Fruit fly (Drosophila melanogaster) whole organism, embryonic: ENCODE data around the gene CG32568.

Source experiments
- BEAF-32 ChIP-seq: fragments of 200-800 bp; sonication (Bioruptor generic); optimal IDR thresholded peaks from 3 replicates; lab custom pipeline; 2017; ENCODE audit warnings: missing biosample characterization, missing genetic modification characterization, mild to moderate bottlenecking, moderate library complexity, missing genetic modification reagents
- BtbVII ChIP-seq: fragments of 200-800 bp; sonication (Bioruptor generic); optimal IDR thresholded peaks from 3 replicates; lab custom pipeline; 2017; ENCODE audit warnings: missing biosample characterization, mild to moderate bottlenecking, missing genetic modification characterization
- CG11504 ChIP-seq: fragments of 200-800 bp; sonication (Bioruptor generic); optimal IDR thresholded peaks from 3 replicates; lab custom pipeline; 2019; ENCODE audit warnings: missing biosample characterization, mild to moderate bottlenecking, missing genetic modification characterization, moderate library complexity
- CG11723 ChIP-seq: fragments of 200-800 bp; sonication (Bioruptor generic); optimal IDR thresholded peaks from 2 replicates; lab custom pipeline; 2017; ENCODE audit warnings: missing biosample characterization, mild to moderate bottlenecking, missing genetic modification characterization
- CG12659 ChIP-seq: fragments of 200-800 bp; sonication (Bioruptor generic); optimal IDR thresholded peaks from 3 replicates; lab custom pipeline; 2017; ENCODE audit warnings: mild to moderate bottlenecking, missing biosample characterization, missing genetic modification reagents, missing genetic modification characterization
- CG13287 ChIP-seq: fragments of 200-800 bp; sonication (Bioruptor generic); IDR thresholded peaks from 2 replicates; pipeline ENCODE4 v1.3.6; 2022; ENCODE audit warnings: missing biosample characterization, missing genetic modification characterization; ENCODE audit not compliant: partially characterized antibody
- CG13424 ChIP-seq: fragments of 200-800 bp; sonication (Bioruptor generic); optimal IDR thresholded peaks from 2 replicates; lab custom pipeline; 2019; ENCODE audit warnings: missing biosample characterization, mild to moderate bottlenecking, missing genetic modification characterization, moderate library complexity
- CG14860 ChIP-seq: fragments of 200-800 bp; sonication (Bioruptor generic); IDR thresholded peaks from 3 replicates; pipeline ENCODE4 v1.3.6; 2022; ENCODE audit warnings: missing biosample characterization, missing genetic modification characterization; ENCODE audit not compliant: partially characterized antibody
- CG15269 ChIP-seq: fragments of 200-800 bp; sonication (Bioruptor generic); optimal IDR thresholded peaks from 2 replicates; lab custom pipeline; 2018; ENCODE audit warnings: missing biosample characterization, mild to moderate bottlenecking, missing genetic modification characterization, moderate library complexity
- CG15514 ChIP-seq: fragments of 200-800 bp; sonication (Bioruptor generic); optimal IDR thresholded peaks from 3 replicates; lab custom pipeline; 2017; ENCODE audit warnings: missing biosample characterization, missing genetic modification characterization, mild to moderate bottlenecking, moderate library complexity, missing genetic modification reagents
- CG1603 ChIP-seq: fragments of 200-800 bp; sonication (Bioruptor generic); optimal IDR thresholded peaks from 2 replicates; lab custom pipeline; 2019; ENCODE audit warnings: missing biosample characterization, mild to moderate bottlenecking, missing genetic modification characterization, moderate library complexity
- CG2116 ChIP-seq: fragments of 200-800 bp; sonication (Bioruptor generic); optimal IDR thresholded peaks from 3 replicates; lab custom pipeline; 2018; ENCODE audit warnings: missing biosample characterization, mild to moderate bottlenecking, missing genetic modification characterization
- CG2712 ChIP-seq: fragments of 200-800 bp; optimal IDR thresholded peaks from 3 replicates; lab custom pipeline; 2019; ENCODE audit warnings: missing biosample characterization, mild to moderate bottlenecking, missing genetic modification characterization, moderate library complexity
- CG2875 ChIP-seq: fragments of 200-800 bp; sonication (Bioruptor generic); optimal IDR thresholded peaks from 2 replicates; lab custom pipeline; 2017; ENCODE audit warnings: missing biosample characterization, mild to moderate bottlenecking, missing genetic modification characterization, missing genetic modification reagents
- CG30431 ChIP-seq: fragments of 200-800 bp; sonication (Bioruptor generic); optimal IDR thresholded peaks from 2 replicates; lab custom pipeline; 2017; ENCODE audit warnings: missing biosample characterization, missing genetic modification characterization
- CG3847 ChIP-seq: fragments of 200-800 bp; sonication (Bioruptor generic); IDR thresholded peaks from 2 replicates; pipeline ENCODE4 v1.3.6; 2022; ENCODE audit warnings: missing biosample characterization, missing genetic modification characterization
- CG8765 ChIP-seq: fragments of 200-800 bp; sonication (Bioruptor generic); IDR thresholded peaks from 2 replicates; pipeline ENCODE4 v1.3.6; 2022; ENCODE audit warnings: missing biosample characterization, missing genetic modification characterization
- CG9797 ChIP-seq: fragments of 200-800 bp; sonication (Bioruptor generic); optimal IDR thresholded peaks from 3 replicates; lab custom pipeline; 2018; ENCODE audit warnings: missing biosample characterization, mild to moderate bottlenecking, missing genetic modification characterization
- CG9932 ChIP-seq: fragments of 200-800 bp; sonication (Bioruptor generic); IDR thresholded peaks from 2 replicates; pipeline ENCODE4 v1.3.6; 2022; ENCODE audit warnings: missing biosample characterization, missing genetic modification characterization
- CoRest ChIP-seq: fragments of 200-800 bp; sonication (Bioruptor generic); optimal IDR thresholded peaks from 3 replicates; lab custom pipeline; 2018; ENCODE audit warnings: missing biosample characterization, mild to moderate bottlenecking, missing genetic modification characterization, moderate library complexity
- Dref ChIP-seq: fragments of 200-800 bp; sonication (Bioruptor generic); IDR thresholded peaks from 2 replicates; pipeline ENCODE4 v1.3.6; 2022; ENCODE audit warnings: missing biosample characterization, missing genetic modification characterization
- Ets65A ChIP-seq: fragments of 200-800 bp; sonication (Bioruptor generic); peaks from one replicate; lab custom pipeline; 2016; ENCODE audit warnings: missing biosample characterization, missing genetic modification characterization
- Ets97D ChIP-seq: fragments of 200-800 bp; sonication (Bioruptor generic); optimal IDR thresholded peaks from 3 replicates; lab custom pipeline; 2016; ENCODE audit warnings: missing biosample characterization, missing genetic modification characterization
- Gug ChIP-seq: fragments of 200-800 bp; sonication (Bioruptor generic); IDR thresholded peaks from 4 replicates; pipeline ENCODE4 v1.3.6; 2022; ENCODE audit warnings: missing biosample characterization, missing genetic modification characterization
- Hr3 ChIP-seq: fragments of 200-800 bp; sonication (Bioruptor generic); optimal IDR thresholded peaks from 3 replicates; lab custom pipeline; 2016; ENCODE audit warnings: missing biosample characterization, missing genetic modification characterization
- Myb ChIP-seq: fragments of 200-800 bp; sonication (Bioruptor generic); optimal IDR thresholded peaks from 2 replicates; lab custom pipeline; 2016; ENCODE audit warnings: missing biosample characterization, missing genetic modification characterization
- Opbp ChIP-seq: fragments of 200-800 bp; sonication (Bioruptor generic); IDR thresholded peaks from 3 replicates; pipeline ENCODE4 v1.3.6; 2022; ENCODE audit warnings: missing biosample characterization, missing genetic modification characterization; ENCODE audit not compliant: partially characterized antibody
- Rfx ChIP-seq: fragments of 200-800 bp; sonication (Bioruptor generic); IDR thresholded peaks from 2 replicates; pipeline ENCODE4 v1.3.6; 2022; ENCODE audit warnings: missing biosample characterization, missing genetic modification characterization
- Sin3A ChIP-seq: fragments of >200 bp; optimal IDR thresholded peaks from 2 replicates; lab custom pipeline; 2018
- YL-1 ChIP-seq: fragments of 200-800 bp; sonication (Bioruptor generic); optimal IDR thresholded peaks from 3 replicates; lab custom pipeline; 2017; ENCODE audit warnings: missing biosample characterization, mild to moderate bottlenecking, missing genetic modification characterization
- amos ChIP-seq: fragments of 200-800 bp; sonication (Bioruptor generic); IDR thresholded peaks from 2 replicates; pipeline ENCODE4 v1.3.6; 2022; ENCODE audit warnings: missing biosample characterization, missing genetic modification characterization; ENCODE audit not compliant: partially characterized antibody
- bcd ChIP-seq: fragments of 200-800 bp; sonication (Bioruptor generic); optimal IDR thresholded peaks from 2 replicates; lab custom pipeline; 2017; ENCODE audit warnings: missing biosample characterization, mild to moderate bottlenecking, missing genetic modification characterization
- ci ChIP-seq: fragments of 200-800 bp; sonication (Bioruptor generic); IDR thresholded peaks from 3 replicates; pipeline ENCODE4 v1.3.6; 2022; ENCODE audit warnings: missing biosample characterization, missing genetic modification characterization
- dmrt99B ChIP-seq: fragments of 200-800 bp; sonication (Bioruptor generic); optimal IDR thresholded peaks from 2 replicates; lab custom pipeline; 2018; ENCODE audit warnings: missing biosample characterization, mild to moderate bottlenecking, missing genetic modification characterization, moderate library complexity
- gfzf ChIP-seq: fragments of 200-800 bp; sonication (Bioruptor generic); optimal IDR thresholded peaks from 2 replicates; lab custom pipeline; 2016; ENCODE audit warnings: missing biosample characterization, mild to moderate bottlenecking, missing genetic modification characterization, moderate library complexity
- grn ChIP-seq: fragments of 200-800 bp; sonication (Bioruptor generic); optimal IDR thresholded peaks from 3 replicates; lab custom pipeline; 2017; ENCODE audit warnings: missing biosample characterization, missing genetic modification characterization
- hkb ChIP-seq, 2 experiments: fragments of 200-800 bp in 1 of 2; fragments of >200 bp in 1 of 2; sonication (Bioruptor generic) in 1 of 2; IDR thresholded peaks in 1 of 2; optimal IDR thresholded peaks in 1 of 2; 2 replicates each; pipeline versions ENCODE4 v1.3.6 to Lab custom; 2017 to 2022; ENCODE audit warnings: missing biosample characterization in 1 of 2, missing genetic modification characterization in 1 of 2
- kay ChIP-seq: fragments of 200-800 bp; sonication (Bioruptor generic); optimal IDR thresholded peaks from 2 replicates; lab custom pipeline; 2016; ENCODE audit warnings: missing biosample characterization, missing genetic modification characterization
- onecut ChIP-seq: fragments of 200-800 bp; sonication (Bioruptor generic); IDR thresholded peaks from 2 replicates; pipeline ENCODE4 v1.3.6; 2022; ENCODE audit warnings: missing biosample characterization, missing genetic modification characterization
- p53 ChIP-seq: fragments of 200-800 bp; sonication (Bioruptor generic); optimal IDR thresholded peaks from 2 replicates; lab custom pipeline; 2016; ENCODE audit warnings: missing biosample characterization, missing genetic modification characterization
- pros ChIP-seq: fragments of 200-800 bp; sonication (Bioruptor generic); optimal IDR thresholded peaks from 3 replicates; lab custom pipeline; 2019; ENCODE audit warnings: missing biosample characterization, mild to moderate bottlenecking, missing genetic modification characterization, moderate library complexity
- sd ChIP-seq: fragments of 200-800 bp; sonication (Bioruptor generic); optimal IDR thresholded peaks from 3 replicates; lab custom pipeline; 2018; ENCODE audit warnings: missing biosample characterization, mild to moderate bottlenecking, missing genetic modification characterization, moderate library complexity
- sr ChIP-seq: fragments of 200-800 bp; sonication (Bioruptor generic); IDR thresholded peaks from 3 replicates; pipeline ENCODE4 v1.3.6; 2022; ENCODE audit warnings: missing biosample characterization, missing genetic modification characterization
- stwl ChIP-seq: fragments of 200-800 bp; sonication (Bioruptor generic); optimal IDR thresholded peaks from 3 replicates; lab custom pipeline; 2018; ENCODE audit warnings: missing biosample characterization, mild to moderate bottlenecking, missing genetic modification characterization, moderate library complexity
- tin ChIP-seq: fragments of 200-800 bp; sonication (Bioruptor generic); optimal IDR thresholded peaks from 3 replicates; lab custom pipeline; 2016; ENCODE audit warnings: missing biosample characterization, missing genetic modification characterization
- trem ChIP-seq: fragments of 200-800 bp; optimal IDR thresholded peaks from 3 replicates; lab custom pipeline; 2019; ENCODE audit warnings: missing biosample characterization, mild to moderate bottlenecking, missing genetic modification characterization, moderate library complexity
- trh ChIP-seq: fragments of 200-800 bp; sonication (Bioruptor generic); optimal IDR thresholded peaks from 2 replicates; lab custom pipeline; 2016; ENCODE audit warnings: missing biosample characterization, missing genetic modification characterization
- unpg ChIP-seq: fragments of 200-800 bp; sonication (Bioruptor generic); optimal IDR thresholded peaks from 3 replicates; lab custom pipeline; 2018; ENCODE audit warnings: missing biosample characterization, mild to moderate bottlenecking, missing genetic modification characterization, moderate library complexity
- vvl ChIP-seq: fragments of 200-800 bp; sonication (Bioruptor generic); IDR thresholded peaks from 2 replicates; pipeline ENCODE4 v1.3.6; 2022; ENCODE audit warnings: missing biosample characterization, missing genetic modification characterization

CG32568 gene

dm6 chrX:16783743-16784142, 43.0 kb downstream of the CG32568 start, which contains the start of gene mRpL22 (continued):
- TF ChIP-seq grn, result peak; percentile 27
- TF ChIP-seq CG9932 (GFP tag; lab: Robert Waterston, UW), result 0 out of 2 replicates have a peak, but pooled peaks have one; percentile 29
- peak; percentile 31; the same call in 1 of the 3 replicates for TF ChIP-seq Opbp (GFP tag; lab: Robert Waterston, UW)
- peak; percentile 4 for TF ChIP-seq stwl
- TF ChIP-seq BEAF-32 (GFP tag; lab: Kevin White, UChicago), result peak; percentile 56
- no peak for TF ChIP-seq sr (GFP tag; lab: Robert Waterston, UW)
- TF ChIP-seq CG8765 (GFP tag; lab: Robert Waterston, UW), result no peak
- TF ChIP-seq Rfx (GFP tag; lab: Robert Waterston, UW), result peak; percentile 31; the same call in 1 of the 2 replicates
- TF ChIP-seq CG2875, result no peak
- TF ChIP-seq amos (GFP tag; lab: Robert Waterston, UW), result peak; percentile 47; the same call in 1 of the 2 replicates
- TF ChIP-seq ci (GFP tag; lab: Robert Waterston, UW), result no peak
- peak; percentile 21 for TF ChIP-seq YL-1 (GFP tag; lab: Kevin White, UChicago)
- peak; percentile 26 for TF ChIP-seq trem (tag; lab: Kevin White, UChicago)
- peak; percentile 67 for TF ChIP-seq CG9797 (GFP tag; lab: Kevin White, UChicago)
- TF ChIP-seq CG13287 (GFP tag; lab: Robert Waterston, UW), result 0 out of 2 replicates have a peak, but pooled peaks have one; percentile 17
- peak; percentile 70 for TF ChIP-seq CG3847
- peak; percentile 47 for TF ChIP-seq Dref (GFP tag; lab: Robert Waterston, UW)
- TF ChIP-seq CG11504, result peak; percentile 32
- peak; percentile 10; the same call in 1 of the 2 replicates for TF ChIP-seq vvl (GFP tag; lab: Robert Waterston, UW)
- peak; percentile 20 for TF ChIP-seq CG12659
- peak; percentile 71 for TF ChIP-seq gfzf (GFP tag; lab: Kevin White, UChicago)
- TF ChIP-seq CG1603 (tag; lab: Kevin White, UChicago), result peak; percentile 8
- TF ChIP-seq CG2712 (tag; lab: Kevin White, UChicago), result peak; percentile 17
- TF ChIP-seq unpg (GFP tag; lab: Kevin White, UChicago), result no peak
- peak; percentile 36 for TF ChIP-seq Sin3A

- TF ChIP-seq Hr3 (GFP tag; lab: Kevin White, UChicago), result no peak
- peak; percentile 29 for TF ChIP-seq CoRest (tag; lab: Kevin White, UChicago)
- no peak for TF ChIP-seq dmrt99B (tag; lab: Kevin White, UChicago)
- no peak for TF ChIP-seq CG30431 (GFP tag; lab: Kevin White, UChicago)
- TF ChIP-seq BtbVII (GFP tag; lab: Kevin White, UChicago), result no peak
- TF ChIP-seq trh, result no peak
- peak; percentile 84 for TF ChIP-seq onecut
- peak; percentile 98 for TF ChIP-seq CG2116 (GFP tag; lab: Kevin White, UChicago)
- no peak for TF ChIP-seq Gug (GFP tag; lab: Robert Waterston, UW)
- TF ChIP-seq pros (GFP tag; lab: Kevin White, UChicago), result no peak
- TF ChIP-seq Ets65A (GFP tag; lab: Kevin White, UChicago), result peak; percentile 79
- no peak for TF ChIP-seq kay (GFP tag; lab: Kevin White, UChicago)
- peak; percentile 10 for TF ChIP-seq CG15514 (GFP tag; lab: Kevin White, UChicago)
- TF ChIP-seq Myb (GFP tag; lab: Kevin White, UChicago), result peak; percentile 66
- TF ChIP-seq tin (GFP tag; lab: Kevin White, UChicago), result no peak
- TF ChIP-seq CG14860 (GFP tag; lab: Robert Waterston, UW), result no peak
- peak; percentile 57 for TF ChIP-seq Ets97D (GFP tag; lab: Kevin White, UChicago)
- TF ChIP-seq CG11504, result no peak
- no peak for TF ChIP-seq CG11723 (GFP tag; lab: Kevin White, UChicago)
- peak; percentile 73 for TF ChIP-seq Dref (GFP tag; lab: Robert Waterston, UW)
- no peak for TF ChIP-seq p53 (GFP tag; lab: Kevin White, UChicago)
- no peak for TF ChIP-seq CG13424 (tag; lab: Kevin White, UChicago)
- no peak for TF ChIP-seq sd
- TF ChIP-seq hkb (optimal IDR thresholded peaks at IDR 0.05; lab: Kevin White, UChicago), result no peak
- no peak for TF ChIP-seq hkb (GFP tag; IDR thresholded peaks at IDR 0.05; lab: Robert Waterston, UW)
- TF ChIP-seq bcd, result no peak
- no peak for TF ChIP-seq CG15269 (tag; lab: Kevin White, UChicago)
- TF ChIP-seq CG12659, result peak; percentile 27
Measured at dm6 chrX:16786860-16787415, 46.2 kb downstream of the CG32568 start, which contains the start of the genes CG9609 and Sap30. CG9609 (minus strand) TSS chrX:16787008. Sap30 (plus strand) TSS chrX:16787283.
